Worm (Caenorhabditis elegans): ENCODE measurements around the gene F58E2.3.
A peak's percentile ranks its signal among the peaks of the same experiment; 100 is the strongest.

Gene F58E2.3

ce11 chrIV:3453346-3453745 is 13.9 kb upstream of the F58E2.3 start, which contains the start of gene srz-23:
Gene srz-23 (plus strand): TSS chrIV:3453608.
- TF ChIP-seq cebp-2 (GFP tag; IDR thresholded peaks at IDR 0.05), result no peak
- TF ChIP-seq nhr-179 (tag; optimal IDR thresholded peaks at IDR 0.05), result no peak
- no peak for TF ChIP-seq bed-1 (GFP tag; IDR thresholded peaks at IDR 0.05)
- TF ChIP-seq F52B5.7 (tag; optimal IDR thresholded peaks at IDR 0.05), result no peak
- TF ChIP-seq ceh-40 (GFP tag; IDR thresholded peaks at IDR 0.05), result no peak
- no peak for TF ChIP-seq chd-7 (tag; optimal IDR thresholded peaks at IDR 0.05)
- no peak for TF ChIP-seq snpc-3.4 (tag; optimal IDR thresholded peaks at IDR 0.05)
- TF ChIP-seq nhr-90 (tag; optimal IDR thresholded peaks at IDR 0.05), result no peak
- no peak for TF ChIP-seq F39B2.1 (GFP tag; IDR thresholded peaks at IDR 0.05)
- no peak for TF ChIP-seq F10E7.11 (tag; optimal IDR thresholded peaks at IDR 0.05)
- TF ChIP-seq Y67H2A.10 (GFP tag; conservative IDR thresholded peaks at IDR 0.05), result no peak
- TF ChIP-seq nhr-80 (tag; optimal IDR thresholded peaks at IDR 0.05), result no peak
- TF ChIP-seq madf-6 (GFP tag; IDR thresholded peaks at IDR 0.05), result no peak
- TF ChIP-seq akir-1 (GFP tag; optimal IDR thresholded peaks at IDR 0.05), result no peak
- TF ChIP-seq nhr-27 (tag; optimal IDR thresholded peaks at IDR 0.05), result no peak
- TF ChIP-seq F22D6.2 (tag; optimal IDR thresholded peaks at IDR 0.05), result no peak
- no peak for TF ChIP-seq B0035.1 (tag; optimal IDR thresholded peaks at IDR 0.05)

ce11 chrIV:3463254-3463653 is 4.0 kb upstream of the F58E2.3 start, which contains the start of gene F58E2.4:
Gene F58E2.4 (plus strand): TSS chrIV:3463387.
- TF ChIP-seq hmg-1.2 (GFP tag; IDR thresholded peaks at IDR 0.05) (peak; percentile 67; the same call in 1 of the 2 replicates), madf-6 (GFP tag; IDR thresholded peaks at IDR 0.05) (no peak), ceh-40 (GFP tag; IDR thresholded peaks at IDR 0.05) (no peak), zfh-2 (GFP tag; conservative IDR thresholded peaks at IDR 0.05) (no peak)

- TF ChIP-seq F10E7.11 (tag; optimal IDR thresholded peaks at IDR 0.05), result no peak
- TF ChIP-seq somi-1 (GFP tag; optimal IDR thresholded peaks at IDR 0.05), result no peak
- no peak for TF ChIP-seq C06A6.2 (GFP tag; conservative IDR thresholded peaks at IDR 0.05)
- TF ChIP-seq F52B5.7 (tag; optimal IDR thresholded peaks at IDR 0.05), result no peak
- no peak for TF ChIP-seq egl-44 (GFP tag; IDR thresholded peaks at IDR 0.05)
- TF ChIP-seq ama-1 (optimal IDR thresholded peaks at IDR 0.05), result no peak
- no peak for TF ChIP-seq ama-1 (GFP tag; optimal IDR thresholded peaks at IDR 0.05)
- no peak for TF ChIP-seq snpc-1.3 (tag; optimal IDR thresholded peaks at IDR 0.05; ENCODE audit: insufficient read depth)
- TF ChIP-seq lin-26 (GFP tag; IDR thresholded peaks at IDR 0.05), result no peak
- TF ChIP-seq attf-5 (GFP tag; optimal IDR thresholded peaks at IDR 0.05), result no peak
- no peak for TF ChIP-seq snpc-1.1 (tag; optimal IDR thresholded peaks at IDR 0.05; ENCODE audit: insufficient read depth)
- no peak for TF ChIP-seq aptf-3 (GFP tag; IDR thresholded peaks at IDR 0.05)
- TF ChIP-seq lin-35 (GFP tag; optimal IDR thresholded peaks at IDR 0.05), result no peak
- TF ChIP-seq tlf-1 (GFP tag; optimal IDR thresholded peaks at IDR 0.05), result no peak
- no peak for TF ChIP-seq nfyb-1 (GFP tag; IDR thresholded peaks at IDR 0.05)
- no peak for TF ChIP-seq let-607 (tag; optimal IDR thresholded peaks at IDR 0.05)
- no peak for TF ChIP-seq hmg-20 (GFP tag; IDR thresholded peaks at IDR 0.05)
- no peak for TF ChIP-seq B0336.3 (GFP tag; IDR thresholded peaks at IDR 0.05)
Observed at ce11 chrIV:3467751-3468150, 523 bp downstream of the F58E2.3 start.

ce11 chrIV:3469742-3470141 is 2.5 kb downstream of the F58E2.3 start, which contains the start of gene F58E2.2:
Gene F58E2.2 (plus strand): TSS chrIV:3470042.
- TF ChIP-seq nfyb-1 (GFP tag; IDR thresholded peaks at IDR 0.05), result no peak
- TF ChIP-seq B0019.2 (GFP tag; conservative IDR thresholded peaks at IDR 0.05), result no peak
- TF ChIP-seq aptf-3 (GFP tag; IDR thresholded peaks at IDR 0.05), result no peak
- no peak for TF ChIP-seq pbrm-1 (GFP tag; IDR thresholded peaks at IDR 0.05)
- TF ChIP-seq pha-4 (tag; optimal IDR thresholded peaks at IDR 0.05), result no peak
- no peak for TF ChIP-seq ztf-18 (tag; optimal IDR thresholded peaks at IDR 0.05)
- no peak for TF ChIP-seq ZK185.1 (tag; optimal IDR thresholded peaks at IDR 0.05; ENCODE audit: poor library complexity, severe bottlenecking)
